Fruit fly (Drosophila melanogaster) whole organism, wandering third instar larva: Measurements from ENCODE around the gene bor.

ENCODE experiments used
- Abd-B ChIP-seq: fragments of >200 bp; optimal IDR thresholded peaks from 2 replicates; lab custom pipeline; 2017; ENCODE audit warnings: missing biosample characterization, missing genetic modification characterization
- CG32264 ChIP-seq: fragments of 200-800 bp; sonication (Bioruptor generic); optimal IDR thresholded peaks from 2 replicates; lab custom pipeline; 2016; ENCODE audit warnings: missing biosample characterization, missing genetic modification characterization
- CrebA ChIP-seq: fragments of 200-800 bp; sonication (Bioruptor generic); optimal IDR thresholded peaks from 2 replicates; lab custom pipeline; 2016; ENCODE audit warnings: missing biosample characterization, mild to moderate bottlenecking, missing genetic modification characterization, borderline replicate concordance
- GATAd ChIP-seq: sonication (Bioruptor generic); optimal IDR thresholded peaks from 2 replicates; lab custom pipeline; 2016; ENCODE audit warnings: missing biosample characterization, missing genetic modification characterization
- HLH106 ChIP-seq: fragments of 200-800 bp; optimal IDR thresholded peaks from 3 replicates; lab custom pipeline; 2019; ENCODE audit warnings: missing biosample characterization, mild to moderate bottlenecking, missing genetic modification characterization, moderate library complexity
- Vsx2 ChIP-seq: fragments of 200-300, 225-300 bp; sonication (Bioruptor generic); optimal IDR thresholded peaks from 2 replicates; lab custom pipeline; 2018; ENCODE audit warnings: missing biosample characterization, missing genetic modification characterization; ENCODE audit not compliant: partially characterized antibody
- h ChIP-seq: fragments of 200-800 bp; sonication (Bioruptor generic); optimal IDR thresholded peaks from 3 replicates; lab custom pipeline; 2016; ENCODE audit warnings: missing biosample characterization, mild to moderate bottlenecking, missing genetic modification characterization
- jim ChIP-seq: fragments of 175-275, 200-325 bp; sonication (Bioruptor generic); optimal IDR thresholded peaks from 2 replicates; lab custom pipeline; 2016; ENCODE audit warnings: missing biosample characterization, mild to moderate bottlenecking, missing genetic modification characterization
- lola ChIP-seq: fragments of >200 bp; optimal IDR thresholded peaks from 2 replicates; lab custom pipeline; 2017; ENCODE audit warnings: missing biosample characterization, missing genetic modification characterization
- pan ChIP-seq: fragments of >200 bp; optimal IDR thresholded peaks from 2 replicates; lab custom pipeline; 2017
- sage ChIP-seq: fragments of 200-800 bp; sonication (Bioruptor generic); optimal IDR thresholded peaks from 2 replicates; lab custom pipeline; 2016; ENCODE audit warnings: missing biosample characterization, mild to moderate bottlenecking, missing genetic modification characterization
- sv ChIP-seq: fragments of 200-800 bp; sonication (Bioruptor generic); optimal IDR thresholded peaks from 3 replicates; lab custom pipeline; 2016; ENCODE audit warnings: missing biosample characterization, missing genetic modification characterization
- usp ChIP-seq: fragments of >200 bp; optimal IDR thresholded peaks from 2 replicates; lab custom pipeline; 2017; ENCODE audit warnings: missing biosample characterization, missing genetic modification characterization

DNA sequence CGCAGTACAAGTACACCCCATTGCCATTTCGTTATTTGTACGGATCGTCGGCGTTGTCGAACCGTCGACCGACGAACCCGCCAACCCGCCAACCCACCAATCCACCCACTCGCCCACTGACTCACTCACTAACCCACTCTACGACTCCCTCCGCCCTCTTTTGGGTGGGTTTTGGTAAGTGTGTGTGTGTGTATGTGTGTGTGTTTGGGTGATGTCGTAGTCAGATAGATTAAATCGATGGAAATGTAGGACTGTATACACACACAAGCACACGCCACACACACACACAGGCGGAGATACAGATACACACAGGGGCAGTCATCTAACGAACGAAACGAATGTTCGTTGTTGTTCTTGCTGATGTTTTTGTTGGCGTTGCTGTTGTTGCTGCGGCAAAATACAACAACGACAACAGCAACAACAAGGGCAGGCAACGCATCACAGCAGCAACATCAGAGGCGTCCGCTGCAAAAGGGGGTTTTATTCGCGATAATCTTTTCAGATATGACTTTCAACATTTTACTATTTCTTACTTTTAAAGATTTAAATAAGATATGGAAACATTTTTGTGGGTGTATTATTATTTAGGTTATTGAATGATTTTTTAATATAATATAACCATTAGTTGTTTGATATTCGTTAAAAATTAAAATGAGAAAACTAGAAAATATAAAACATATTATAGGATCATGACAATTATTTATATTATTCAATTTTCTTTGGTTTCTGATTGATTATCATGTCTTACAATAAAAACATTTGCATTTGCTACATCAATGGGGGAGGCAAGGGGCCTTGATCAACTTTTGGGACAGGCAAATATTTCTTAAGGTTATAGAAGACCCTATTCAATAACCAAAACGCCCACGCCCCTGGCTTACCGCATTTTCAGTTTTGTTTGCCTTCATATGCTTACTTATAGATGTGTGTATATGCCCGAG is 42.3 kb downstream of the bor start:
- TF ChIP-seq pan (lab: Kevin White, UChicago): no peak
- peak; percentile 47 for TF ChIP-seq h (GFP tag; lab: Kevin White, UChicago)
- TF ChIP-seq sv (GFP tag; lab: Kevin White, UChicago): peak; percentile 67
- TF ChIP-seq lola (GFP tag; lab: Kevin White, UChicago): no peak
- no peak for TF ChIP-seq GATAd (GFP tag; lab: Kevin White, UChicago)
- no peak for TF ChIP-seq usp (GFP tag; lab: Kevin White, UChicago)
- no peak for TF ChIP-seq Abd-B (GFP tag; lab: Kevin White, UChicago)
- no peak for TF ChIP-seq Vsx2 (GFP tag; lab: Kevin White, UChicago)
- no peak for TF ChIP-seq CrebA (GFP tag; lab: Kevin White, UChicago)
- no peak for TF ChIP-seq jim (GFP tag; lab: Kevin White, UChicago)
- TF ChIP-seq sage (GFP tag; lab: Kevin White, UChicago): no peak
- TF ChIP-seq CG32264 (GFP tag; lab: Kevin White, UChicago): no peak
- peak; percentile 85 for TF ChIP-seq HLH106 (tag; lab: Kevin White, UChicago)
